Worm (Caenorhabditis elegans) whole organism, late embryonic: ENCODE measurements around the gene pus-1.

Source experiments
- F13H6.1 ChIP-seq: sonication (generic microtip); optimal IDR thresholded peaks from 2 replicates; lab custom pipeline; 2016; ENCODE audit warnings: missing genetic modification characterization, missing compliant biosample characterization
- ama-1 ChIP-seq: fragments of 150-350 bp; optimal IDR thresholded peaks from 2 replicates; lab custom pipeline; 2014
- ceh-34 ChIP-seq: sonication (generic microtip); optimal IDR thresholded peaks from 2 replicates; lab custom pipeline; 2016; ENCODE audit warnings: mild to moderate bottlenecking, missing genetic modification characterization, missing compliant biosample characterization
- ceh-6 ChIP-seq: fragments of 200-800 bp; sonication (Bioruptor generic); optimal IDR thresholded peaks from 2 replicates; lab custom pipeline; 2018; ENCODE audit warnings: mild to moderate bottlenecking, missing genetic modification characterization, missing compliant biosample characterization
- dmd-4 ChIP-seq: sonication (generic microtip); optimal IDR thresholded peaks from 2 replicates; lab custom pipeline; 2016; ENCODE audit warnings: borderline replicate concordance, missing genetic modification characterization, missing compliant biosample characterization
- dve-1 ChIP-seq: sonication (generic microtip); optimal IDR thresholded peaks from 2 replicates; lab custom pipeline; 2017; ENCODE audit warnings: antibody characterized with exemption, mild to moderate bottlenecking, missing genetic modification characterization, missing compliant biosample characterization
- fkh-10 ChIP-seq: fragments of 150-350 bp; optimal IDR thresholded peaks from 2 replicates; lab custom pipeline; 2014; ENCODE audit warnings: missing biosample characterization, missing genetic modification reagents, missing genetic modification characterization
- hlh-6 ChIP-seq: sonication (generic microtip); optimal IDR thresholded peaks from 2 replicates; lab custom pipeline; 2016; ENCODE audit warnings: missing genotype, missing genetic modification characterization, missing compliant biosample characterization
- nfya-1 ChIP-seq: sonication (generic microtip); optimal IDR thresholded peaks from 2 replicates; lab custom pipeline; 2017; ENCODE audit warnings: missing genetic modification characterization, mild to moderate bottlenecking, missing compliant biosample characterization, antibody characterized with exemption, moderate library complexity
- nhr-11 ChIP-seq: fragments of 150-350 bp; optimal IDR thresholded peaks from 2 replicates; lab custom pipeline; 2014; ENCODE audit warnings: missing biosample characterization, missing genetic modification characterization
- unc-42 ChIP-seq: sonication (generic microtip); optimal IDR thresholded peaks from 2 replicates; lab custom pipeline; 2016; ENCODE audit warnings: missing genotype, missing genetic modification characterization, missing compliant biosample characterization
- unc-55 ChIP-seq: sonication (generic microtip); optimal IDR thresholded peaks from 2 replicates; lab custom pipeline; 2017; ENCODE audit warnings: missing biosample characterization, missing genetic modification reagents, missing genetic modification characterization
- unc-86 ChIP-seq: sonication (generic microtip); optimal IDR thresholded peaks from 2 replicates; lab custom pipeline; 2016; ENCODE audit warnings: missing genetic modification characterization, missing compliant biosample characterization
- ztf-16 ChIP-seq: sonication (generic microtip); optimal IDR thresholded peaks from 2 replicates; lab custom pipeline; 2017; ENCODE audit warnings: missing genetic modification characterization, missing compliant biosample characterization

- no peak for TF ChIP-seq fkh-10 (GFP tag; lab: Kevin White, UChicago)
- no peak for TF ChIP-seq unc-42 (tag; lab: Kevin White, UChicago)
- no peak for TF ChIP-seq ceh-34 (tag; lab: Kevin White, UChicago)
- no peak for TF ChIP-seq dve-1 (tag; lab: Kevin White, UChicago)
- no peak for TF ChIP-seq ama-1 (lab: Kevin White, UChicago)
- TF ChIP-seq unc-55 (GFP tag; lab: Kevin White, UChicago): no peak
- TF ChIP-seq ceh-6: no peak
- TF ChIP-seq hlh-6 (tag; lab: Kevin White, UChicago): no peak
- no peak for TF ChIP-seq ztf-16
- TF ChIP-seq nhr-11 (tag; lab: Kevin White, UChicago): no peak
- no peak for TF ChIP-seq dmd-4
- no peak for TF ChIP-seq nfya-1 (tag; lab: Kevin White, UChicago)
- no peak for TF ChIP-seq unc-86 (tag; lab: Kevin White, UChicago)
- TF ChIP-seq F13H6.1: no peak
Observed at ce11 chrV:16780554-16780953, 14.2 kb downstream of the pus-1 start.
